Worm (Caenorhabditis elegans): Measurements from ENCODE around the gene Y17G7B.21.

Y17G7B.21 gene

ce11 chrII:11954208-11954607 lies 23.3 kb downstream of the Y17G7B.21 start, which contains the start of gene W03C9.6:
Gene W03C9.6 (plus strand): TSS chrII:11954508.
- TF ChIP-seq zip-8 (tag; optimal IDR thresholded peaks at IDR 0.05): peak; percentile 80
- TF ChIP-seq ham-2 (GFP tag; optimal IDR thresholded peaks at IDR 0.05): no peak

- TF ChIP-seq nhr-2 (tag; optimal IDR thresholded peaks at IDR 0.05) (no peak), nhr-12 (tag; optimal IDR thresholded peaks at IDR 0.05) (no peak), drap-1 (GFP tag; optimal IDR thresholded peaks at IDR 0.05) (no peak), elt-3 (tag; optimal IDR thresholded peaks at IDR 0.05) (no peak)
These were observed 24.5 kb downstream of the Y17G7B.21 start for ce11 chrII:11952963-11953362.

- TF ChIP-seq lsy-2 (tag; optimal IDR thresholded peaks at IDR 0.05): no peak
These were observed 29.0 kb downstream of the Y17G7B.21 start, which contains the start of gene W03C9.8 for ce11 chrII:11948459-11948858. Gene W03C9.8 (plus strand): TSS chrII:11948759.

- TF ChIP-seq sptf-1 (tag; optimal IDR thresholded peaks at IDR 0.05) (no peak), hlh-1 (tag; optimal IDR thresholded peaks at IDR 0.05) (no peak), flh-1 (GFP tag; optimal IDR thresholded peaks at IDR 0.05) (no peak), zip-8 (tag; optimal IDR thresholded peaks at IDR 0.05) (no peak), pha-4 (tag; optimal IDR thresholded peaks at IDR 0.05) (no peak), cnd-1 (tag; optimal IDR thresholded peaks at IDR 0.05) (no peak), nhr-237 (tag; optimal IDR thresholded peaks at IDR 0.05) (no peak), snpc-4 (tag; optimal IDR thresholded peaks at IDR 0.05) (no peak), nhr-28 (tag; optimal IDR thresholded peaks at IDR 0.05) (no peak), lin-13 (tag; optimal IDR thresholded peaks at IDR 0.05) (no peak)
These were observed 41.1 kb downstream of the Y17G7B.21 start for ce11 chrII:11936393-11936792.

- TF ChIP-seq zip-8 (tag; optimal IDR thresholded peaks at IDR 0.05): no peak
- TF ChIP-seq ztf-11 (tag; optimal IDR thresholded peaks at IDR 0.05): no peak
- TF ChIP-seq lin-13 (tag; optimal IDR thresholded peaks at IDR 0.05): no peak
- TF ChIP-seq snpc-4 (tag; optimal IDR thresholded peaks at IDR 0.05): no peak
- TF ChIP-seq ham-2 (GFP tag; optimal IDR thresholded peaks at IDR 0.05): no peak
- no peak for TF ChIP-seq bed-3 (GFP tag; optimal IDR thresholded peaks at IDR 0.05)
- TF ChIP-seq ceh-43 (GFP tag; optimal IDR thresholded peaks at IDR 0.05): no peak
- TF ChIP-seq mls-2 (tag; optimal IDR thresholded peaks at IDR 0.05): no peak
- TF ChIP-seq unc-120 (tag; optimal IDR thresholded peaks at IDR 0.05; ENCODE audit: poor library complexity, severe bottlenecking): no peak
- no peak for TF ChIP-seq elt-3 (tag; optimal IDR thresholded peaks at IDR 0.05)
- TF ChIP-seq lsy-2 (tag; optimal IDR thresholded peaks at IDR 0.05): no peak
- TF ChIP-seq ceh-39 (tag; optimal IDR thresholded peaks at IDR 0.05): no peak
- no peak for TF ChIP-seq elt-1 (tag; optimal IDR thresholded peaks at IDR 0.05; ENCODE audit: borderline replicate concordance, insufficient read depth)
These were observed 42.2 kb downstream of the Y17G7B.21 start, which contains the start of gene lin-29 for ce11 chrII:11935266-11935665. Gene lin-29 (minus strand): TSS chrII:11935343.

- no peak for TF ChIP-seq M03D4.4 (tag; optimal IDR thresholded peaks at IDR 0.05)
- no peak for TF ChIP-seq pha-4 (tag; optimal IDR thresholded peaks at IDR 0.05)
- no peak for TF ChIP-seq cnd-1 (tag; optimal IDR thresholded peaks at IDR 0.05)
- TF ChIP-seq mep-1 (tag; optimal IDR thresholded peaks at IDR 0.05): no peak
- no peak for TF ChIP-seq unc-62 (GFP tag; optimal IDR thresholded peaks at IDR 0.05)
These were observed 47.3 kb downstream of the Y17G7B.21 start for ce11 chrII:11930132-11930531.

DNA sequence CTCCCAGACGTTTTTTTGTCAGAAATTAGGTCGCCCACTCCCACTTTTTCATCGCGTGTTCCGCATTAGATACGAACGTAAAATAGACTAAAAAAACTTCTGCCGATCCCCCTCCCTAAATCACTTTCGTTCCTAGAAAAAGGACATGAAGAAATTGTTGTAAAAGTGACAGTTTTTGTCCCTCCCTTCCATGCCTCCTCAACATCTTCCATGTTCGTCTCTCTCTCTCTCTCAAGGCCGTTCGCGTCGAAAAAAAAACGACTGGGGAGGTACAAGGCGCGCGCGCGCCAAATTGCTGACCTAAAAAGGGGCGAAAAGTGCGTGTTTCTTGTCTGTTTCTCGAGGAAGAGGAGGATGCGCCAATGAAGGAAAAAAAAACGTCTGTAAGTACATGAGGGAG lies 48.7 kb downstream of the Y17G7B.21 start:
- no peak for TF ChIP-seq mep-1 (tag; optimal IDR thresholded peaks at IDR 0.05)
- no peak for TF ChIP-seq mab-5 (tag; optimal IDR thresholded peaks at IDR 0.05)
- TF ChIP-seq ham-2 (GFP tag; optimal IDR thresholded peaks at IDR 0.05): no peak
- no peak for TF ChIP-seq ztf-11 (tag; optimal IDR thresholded peaks at IDR 0.05)
- TF ChIP-seq pha-4 (tag; optimal IDR thresholded peaks at IDR 0.05): no peak
- TF ChIP-seq nhr-28 (tag; optimal IDR thresholded peaks at IDR 0.05): no peak
- no peak for TF ChIP-seq unc-120 (tag; optimal IDR thresholded peaks at IDR 0.05; ENCODE audit: poor library complexity, severe bottlenecking)
- no peak for TF ChIP-seq unc-62 (GFP tag; optimal IDR thresholded peaks at IDR 0.05)

Data from whole organism, mixed stage, embryonic.